Worm (Caenorhabditis elegans): ENCODE data around the gene sdn-1.

DNA sequence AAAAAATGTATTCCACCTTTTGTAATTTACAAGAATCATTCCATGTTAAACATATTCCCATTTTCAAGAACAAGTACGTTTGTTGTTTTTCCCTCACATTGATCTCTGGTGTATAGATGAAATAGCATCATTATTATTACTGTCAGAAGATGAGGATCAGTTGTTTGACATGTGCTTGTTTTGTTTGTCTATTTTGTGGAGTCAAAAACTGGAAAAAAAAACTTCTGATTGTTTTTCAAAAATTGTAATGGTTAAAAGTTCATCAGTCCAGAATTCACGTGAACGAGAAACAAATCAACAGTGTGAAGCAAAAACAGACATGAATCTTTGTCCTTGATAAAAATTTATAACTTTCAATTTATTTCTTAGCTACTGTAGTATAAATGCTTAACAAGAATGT is 37.8 kb upstream of the sdn-1 start:
- TF ChIP-seq tbx-11 (GFP tag; IDR thresholded peaks at IDR 0.05) = no peak
- TF ChIP-seq hnd-1 (tag; optimal IDR thresholded peaks at IDR 0.05) = no peak
- TF ChIP-seq ceh-36 (tag; optimal IDR thresholded peaks at IDR 0.05) = no peak
- no peak for TF ChIP-seq scrt-1 (GFP tag; IDR thresholded peaks at IDR 0.05)
- TF ChIP-seq ama-1 (optimal IDR thresholded peaks at IDR 0.05) = no peak
- TF ChIP-seq F13C5.2 (tag; optimal IDR thresholded peaks at IDR 0.05) = no peak
- no peak for TF ChIP-seq B0310.2 (tag; optimal IDR thresholded peaks at IDR 0.05)
- TF ChIP-seq hmg-4 (GFP tag; optimal IDR thresholded peaks at IDR 0.05) = no peak
- no peak for TF ChIP-seq ets-7 (tag; optimal IDR thresholded peaks at IDR 0.05)
